Worm (Caenorhabditis elegans): ENCODE results near the gene C08B6.11.

The C08B6.11 gene

ce11 chrV:10103811-10104210, 3.6 kb upstream of the C08B6.11 start:
- TF ChIP-seq sem-4 (tag; optimal IDR thresholded peaks at IDR 0.05): no peak
- TF ChIP-seq nhr-23 (tag; optimal IDR thresholded peaks at IDR 0.05): no peak
- no peak for TF ChIP-seq ztf-1 (GFP tag; conservative IDR thresholded peaks at IDR 0.05)
- TF ChIP-seq nhr-129 (tag; optimal IDR thresholded peaks at IDR 0.05): peak; percentile 62
- TF ChIP-seq gmeb-1 (tag; optimal IDR thresholded peaks at IDR 0.05): no peak
- no peak for TF ChIP-seq mbf-1 (tag; optimal IDR thresholded peaks at IDR 0.05)
- peak; percentile 16 for TF ChIP-seq fos-1 (tag; optimal IDR thresholded peaks at IDR 0.05)
- TF ChIP-seq ama-1 (optimal IDR thresholded peaks at IDR 0.05): no peak
- TF ChIP-seq sma-3 (GFP tag; optimal IDR thresholded peaks at IDR 0.05): no peak
- TF ChIP-seq crh-2 (tag; optimal IDR thresholded peaks at IDR 0.05): no peak

- TF ChIP-seq nhr-21 (tag; optimal IDR thresholded peaks at IDR 0.05) (no peak), crh-2 (tag; optimal IDR thresholded peaks at IDR 0.05) (peak; percentile 10), unc-55 (GFP tag; optimal IDR thresholded peaks at IDR 0.05) (no peak), sma-9 (GFP tag; optimal IDR thresholded peaks at IDR 0.05) (peak; percentile 54), sma-9 (tag; optimal IDR thresholded peaks at IDR 0.05) (no peak), dmd-4 (tag; optimal IDR thresholded peaks at IDR 0.05) (no peak), fos-1 (tag; optimal IDR thresholded peaks at IDR 0.05) (peak; percentile 67)
Observed at ce11 chrV:10104785-10105310, 2.6 kb upstream of the C08B6.11 start, which contains the start of gene ugt-17. Gene ugt-17, minus strand, starts transcription at chrV:10104964.

- no peak for TF ChIP-seq nhr-21 (tag; optimal IDR thresholded peaks at IDR 0.05)
- TF ChIP-seq sma-3 (GFP tag; optimal IDR thresholded peaks at IDR 0.05): no peak
- no peak for TF ChIP-seq lsy-2 (tag; optimal IDR thresholded peaks at IDR 0.05)
- no peak for TF ChIP-seq crh-2 (tag; optimal IDR thresholded peaks at IDR 0.05)
- TF ChIP-seq zag-1 (tag; optimal IDR thresholded peaks at IDR 0.05): no peak
- TF ChIP-seq skn-1 (tag; optimal IDR thresholded peaks at IDR 0.05): no peak
- no peak for TF ChIP-seq ama-1 (optimal IDR thresholded peaks at IDR 0.05)
- no peak for TF ChIP-seq ZK546.5 (tag; optimal IDR thresholded peaks at IDR 0.05)
- TF ChIP-seq lin-39 (tag; optimal IDR thresholded peaks at IDR 0.05): no peak
- no peak for TF ChIP-seq nhr-129 (tag; optimal IDR thresholded peaks at IDR 0.05)
- TF ChIP-seq nhr-10 (tag; optimal IDR thresholded peaks at IDR 0.05): no peak
- no peak for TF ChIP-seq ceh-82 (tag; optimal IDR thresholded peaks at IDR 0.05)
- no peak for TF ChIP-seq aly-2 (tag; optimal IDR thresholded peaks at IDR 0.05)
- TF ChIP-seq ztf-1 (GFP tag; conservative IDR thresholded peaks at IDR 0.05): no peak
- no peak for TF ChIP-seq mbf-1 (tag; optimal IDR thresholded peaks at IDR 0.05)
- TF ChIP-seq unc-62 (GFP tag; optimal IDR thresholded peaks at IDR 0.05): no peak
Observed at ce11 chrV:10105412-10105811, 2.0 kb upstream of the C08B6.11 start, which contains the start of gene C08B6.2. Gene C08B6.2, plus strand, starts transcription at chrV:10105712.

- TF ChIP-seq fos-1 (tag; optimal IDR thresholded peaks at IDR 0.05) (peak; percentile 24), nhr-77 (tag; optimal IDR thresholded peaks at IDR 0.05) (no peak), elt-1 (tag; optimal IDR thresholded peaks at IDR 0.05) (no peak), lin-39 (tag; optimal IDR thresholded peaks at IDR 0.05) (no peak), nhr-12 (tag; optimal IDR thresholded peaks at IDR 0.05) (no peak)
Observed at ce11 chrV:10111129-10111528, 3.7 kb downstream of the C08B6.11 start.

- TF ChIP-seq nhr-21 (tag; optimal IDR thresholded peaks at IDR 0.05) (no peak), lsy-2 (tag; optimal IDR thresholded peaks at IDR 0.05) (no peak), nhr-23 (tag; optimal IDR thresholded peaks at IDR 0.05) (no peak), skn-1 (tag; optimal IDR thresholded peaks at IDR 0.05) (no peak), nhr-6 (tag; optimal IDR thresholded peaks at IDR 0.05) (no peak), nhr-77 (tag; optimal IDR thresholded peaks at IDR 0.05) (no peak), nhr-10 (tag; optimal IDR thresholded peaks at IDR 0.05) (no peak), ztf-11 (tag; optimal IDR thresholded peaks at IDR 0.05) (no peak), elt-1 (tag; optimal IDR thresholded peaks at IDR 0.05) (no peak), mdl-1 (tag; optimal IDR thresholded peaks at IDR 0.05) (no peak), egl-27 (tag; optimal IDR thresholded peaks at IDR 0.05) (no peak), peb-1 (tag; optimal IDR thresholded peaks at IDR 0.05) (no peak), zag-1 (tag; optimal IDR thresholded peaks at IDR 0.05) (no peak), sem-4 (tag; optimal IDR thresholded peaks at IDR 0.05) (no peak), nhr-11 (tag; optimal IDR thresholded peaks at IDR 0.05) (no peak)
Observed at ce11 chrV:10112187-10112586, 4.8 kb downstream of the C08B6.11 start, which contains the start of gene C08B6.3. Gene C08B6.3, minus strand, starts transcription at chrV:10112287.

- TF ChIP-seq elt-1 (tag; optimal IDR thresholded peaks at IDR 0.05) (no peak), lsy-2 (tag; optimal IDR thresholded peaks at IDR 0.05) (no peak), sma-9 (GFP tag; optimal IDR thresholded peaks at IDR 0.05) (no peak), sma-9 (tag; optimal IDR thresholded peaks at IDR 0.05) (no peak), ama-1 (optimal IDR thresholded peaks at IDR 0.05) (no peak), F13H6.1 (tag; optimal IDR thresholded peaks at IDR 0.05) (no peak), elt-3 (tag; optimal IDR thresholded peaks at IDR 0.05) (no peak), fos-1 (tag; optimal IDR thresholded peaks at IDR 0.05) (no peak), R02D3.7 (tag; optimal IDR thresholded peaks at IDR 0.05) (no peak), peb-1 (tag; optimal IDR thresholded peaks at IDR 0.05) (no peak)
Observed at ce11 chrV:10114329-10114728, 6.9 kb downstream of the C08B6.11 start, which contains the start of gene cht-5. Gene cht-5, plus strand, starts transcription at chrV:10114629.
